Fruit fly (Drosophila melanogaster) whole organism, wandering third instar larva: Measurements from ENCODE around the gene Zir.

Experiments used
- Abd-B ChIP-seq: fragments of >200 bp; optimal IDR thresholded peaks from 2 replicates; lab custom pipeline; 2017; ENCODE audit warnings: missing biosample characterization, missing genetic modification characterization
- CG32264 ChIP-seq: fragments of 200-800 bp; sonication (Bioruptor generic); optimal IDR thresholded peaks from 2 replicates; lab custom pipeline; 2016; ENCODE audit warnings: missing biosample characterization, missing genetic modification characterization
- CG9705 ChIP-seq: fragments of 200-800 bp; sonication (Bioruptor generic); optimal IDR thresholded peaks from 2 replicates; lab custom pipeline; 2018; ENCODE audit warnings: missing biosample characterization, mild to moderate bottlenecking, missing genetic modification characterization
- CrebA ChIP-seq: fragments of 200-800 bp; sonication (Bioruptor generic); optimal IDR thresholded peaks from 2 replicates; lab custom pipeline; 2016; ENCODE audit warnings: missing biosample characterization, mild to moderate bottlenecking, missing genetic modification characterization, borderline replicate concordance
- Dfd ChIP-seq: fragments of >200 bp; optimal IDR thresholded peaks from 2 replicates; lab custom pipeline; 2017; ENCODE audit warnings: missing biosample characterization, missing genetic modification characterization
- Dif ChIP-seq: fragments of 200-275, 200-300 bp; sonication (Bioruptor generic); optimal IDR thresholded peaks from 2 replicates; lab custom pipeline; 2018; ENCODE audit warnings: missing biosample characterization, missing genetic modification characterization; ENCODE audit not compliant: partially characterized antibody
- GATAd ChIP-seq: sonication (Bioruptor generic); optimal IDR thresholded peaks from 2 replicates; lab custom pipeline; 2016; ENCODE audit warnings: missing biosample characterization, missing genetic modification characterization
- HLH106 ChIP-seq: fragments of 200-800 bp; optimal IDR thresholded peaks from 3 replicates; lab custom pipeline; 2019; ENCODE audit warnings: missing biosample characterization, mild to moderate bottlenecking, missing genetic modification characterization, moderate library complexity
- Hnf4 ChIP-seq: fragments of 200-800 bp; sonication (Bioruptor generic); optimal IDR thresholded peaks from 2 replicates; lab custom pipeline; 2016; ENCODE audit warnings: missing biosample characterization, mild to moderate bottlenecking, missing genetic modification characterization
- Hr78 ChIP-seq: fragments of >200 bp; optimal IDR thresholded peaks from 2 replicates; lab custom pipeline; 2017; ENCODE audit warnings: missing biosample characterization, missing genetic modification characterization
- Hr83 ChIP-seq: fragments of 200-300 bp; sonication (Bioruptor generic); optimal IDR thresholded peaks from 2 replicates; lab custom pipeline; 2016; ENCODE audit warnings: missing biosample characterization, mild to moderate bottlenecking, missing genetic modification characterization, moderate library complexity; ENCODE audit not compliant: poor library complexity, severe bottlenecking
- Jra ChIP-seq: sonication (Bioruptor generic); optimal IDR thresholded peaks from 2 replicates; lab custom pipeline; 2016; ENCODE audit warnings: missing biosample characterization, missing genetic modification characterization
- Mio ChIP-seq: sonication (Bioruptor generic); optimal IDR thresholded peaks from 2 replicates; lab custom pipeline; 2016; ENCODE audit warnings: missing biosample characterization, missing genetic modification characterization
- Myc ChIP-seq: fragments of >200 bp; optimal IDR thresholded peaks from 2 replicates; lab custom pipeline; 2017
- N ChIP-seq: fragments of >200 bp; optimal IDR thresholded peaks from 2 replicates; lab custom pipeline; 2018; ENCODE audit warnings: missing biosample characterization, missing external identifiers, missing genetic modification characterization
- OdsH ChIP-seq: fragments of 200-800 bp; sonication (Bioruptor generic); optimal IDR thresholded peaks from 2 replicates; lab custom pipeline; 2016; ENCODE audit warnings: missing biosample characterization, mild to moderate bottlenecking, missing genetic modification characterization
- Rel ChIP-seq, 2 experiments: fragments of 200-800 bp; sonication (Bioruptor generic) in 1 of 2; optimal IDR thresholded peaks; 2 replicates in 1 of 2; 3 replicates in 1 of 2; lab custom pipeline; 2016 to 2019; ENCODE audit warnings: mild to moderate bottlenecking in 2 of 2, missing biosample characterization in 2 of 2, missing genetic modification characterization in 2 of 2, moderate library complexity in 1 of 2
- Sp1 ChIP-seq: fragments of 200-800 bp; sonication (Bioruptor generic); optimal IDR thresholded peaks from 3 replicates; lab custom pipeline; 2019; ENCODE audit warnings: missing biosample characterization, mild to moderate bottlenecking, missing genetic modification characterization, moderate library complexity
- Vsx2 ChIP-seq: fragments of 200-300, 225-300 bp; sonication (Bioruptor generic); optimal IDR thresholded peaks from 2 replicates; lab custom pipeline; 2018; ENCODE audit warnings: missing biosample characterization, missing genetic modification characterization; ENCODE audit not compliant: partially characterized antibody
- br ChIP-seq: fragments of 200-800 bp; sonication (Bioruptor generic); optimal IDR thresholded peaks from 2 replicates; lab custom pipeline; 2016; ENCODE audit warnings: missing biosample characterization, missing genetic modification characterization
- brk ChIP-seq: fragments of 200-800 bp; sonication (Bioruptor generic); optimal IDR thresholded peaks from 2 replicates; lab custom pipeline; 2016; ENCODE audit warnings: missing biosample characterization, mild to moderate bottlenecking, missing genetic modification characterization
- dl ChIP-seq, 2 experiments: fragments of 175-275, 200-275 bp in 1 of 2; fragments of 200-275 bp in 1 of 2; sonication (Bioruptor generic); optimal IDR thresholded peaks; lab custom pipeline; 2018; ENCODE audit warnings: mild to moderate bottlenecking in 2 of 2, missing biosample characterization in 2 of 2, missing genetic modification characterization in 2 of 2, moderate library complexity in 2 of 2; ENCODE audit not compliant: partially characterized antibody in 2 of 2, insufficient read depth in 1 of 2
- dmrt93B ChIP-seq: fragments of 200-800 bp; sonication (Bioruptor generic); optimal IDR thresholded peaks from 2 replicates; lab custom pipeline; 2018; ENCODE audit warnings: missing biosample characterization, mild to moderate bottlenecking, missing genetic modification characterization
- dsf ChIP-seq: sonication (Bioruptor generic); optimal IDR thresholded peaks from 2 replicates; lab custom pipeline; 2016; ENCODE audit warnings: missing biosample characterization, missing genetic modification characterization, borderline replicate concordance
- ey ChIP-seq: fragments of 200-800 bp; sonication (Bioruptor generic); optimal IDR thresholded peaks from 2 replicates; lab custom pipeline; 2016; ENCODE audit warnings: missing biosample characterization, missing genetic modification characterization
- foxo ChIP-seq, 2 experiments: fragments of 200-800 bp; sonication (Bioruptor generic); optimal IDR thresholded peaks; 2 replicates in 1 of 2; 3 replicates in 1 of 2; lab custom pipeline; 2016 to 2017; ENCODE audit warnings: missing biosample characterization in 2 of 2, missing genetic modification characterization in 2 of 2
- fru ChIP-seq: fragments of 200-800 bp; sonication (Bioruptor generic); optimal IDR thresholded peaks from 3 replicates; lab custom pipeline; 2016; ENCODE audit warnings: missing biosample characterization, mild to moderate bottlenecking, missing genetic modification characterization
- h ChIP-seq: fragments of 200-800 bp; sonication (Bioruptor generic); optimal IDR thresholded peaks from 3 replicates; lab custom pipeline; 2016; ENCODE audit warnings: missing biosample characterization, mild to moderate bottlenecking, missing genetic modification characterization
- jim ChIP-seq: fragments of 175-275, 200-325 bp; sonication (Bioruptor generic); optimal IDR thresholded peaks from 2 replicates; lab custom pipeline; 2016; ENCODE audit warnings: missing biosample characterization, mild to moderate bottlenecking, missing genetic modification characterization
- lola ChIP-seq: fragments of >200 bp; optimal IDR thresholded peaks from 2 replicates; lab custom pipeline; 2017; ENCODE audit warnings: missing biosample characterization, missing genetic modification characterization
- pan ChIP-seq: fragments of >200 bp; optimal IDR thresholded peaks from 2 replicates; lab custom pipeline; 2017
- psq ChIP-seq: fragments of 200-800 bp; sonication (Bioruptor generic); optimal IDR thresholded peaks from 3 replicates; lab custom pipeline; 2017; ENCODE audit warnings: missing biosample characterization, mild to moderate bottlenecking, missing genetic modification characterization, moderate library complexity
- rgr ChIP-seq: fragments of 200-800 bp; sonication (Bioruptor generic); optimal IDR thresholded peaks from 3 replicates; lab custom pipeline; 2016; ENCODE audit warnings: missing biosample characterization, mild to moderate bottlenecking, missing genetic modification characterization
- sage ChIP-seq: fragments of 200-800 bp; sonication (Bioruptor generic); optimal IDR thresholded peaks from 2 replicates; lab custom pipeline; 2016; ENCODE audit warnings: missing biosample characterization, mild to moderate bottlenecking, missing genetic modification characterization
- sv ChIP-seq: fragments of 200-800 bp; sonication (Bioruptor generic); optimal IDR thresholded peaks from 3 replicates; lab custom pipeline; 2016; ENCODE audit warnings: missing biosample characterization, missing genetic modification characterization
- tai ChIP-seq: sonication (Bioruptor generic); optimal IDR thresholded peaks from 2 replicates; lab custom pipeline; 2016; ENCODE audit warnings: missing biosample characterization, missing genetic modification characterization
- usp ChIP-seq: fragments of >200 bp; optimal IDR thresholded peaks from 2 replicates; lab custom pipeline; 2017; ENCODE audit warnings: missing biosample characterization, missing genetic modification characterization
- woc ChIP-seq: sonication (Bioruptor generic); optimal IDR thresholded peaks from 2 replicates; lab custom pipeline; 2016; ENCODE audit warnings: missing biosample characterization, mild to moderate bottlenecking, missing genetic modification characterization

Zir gene

DNA sequence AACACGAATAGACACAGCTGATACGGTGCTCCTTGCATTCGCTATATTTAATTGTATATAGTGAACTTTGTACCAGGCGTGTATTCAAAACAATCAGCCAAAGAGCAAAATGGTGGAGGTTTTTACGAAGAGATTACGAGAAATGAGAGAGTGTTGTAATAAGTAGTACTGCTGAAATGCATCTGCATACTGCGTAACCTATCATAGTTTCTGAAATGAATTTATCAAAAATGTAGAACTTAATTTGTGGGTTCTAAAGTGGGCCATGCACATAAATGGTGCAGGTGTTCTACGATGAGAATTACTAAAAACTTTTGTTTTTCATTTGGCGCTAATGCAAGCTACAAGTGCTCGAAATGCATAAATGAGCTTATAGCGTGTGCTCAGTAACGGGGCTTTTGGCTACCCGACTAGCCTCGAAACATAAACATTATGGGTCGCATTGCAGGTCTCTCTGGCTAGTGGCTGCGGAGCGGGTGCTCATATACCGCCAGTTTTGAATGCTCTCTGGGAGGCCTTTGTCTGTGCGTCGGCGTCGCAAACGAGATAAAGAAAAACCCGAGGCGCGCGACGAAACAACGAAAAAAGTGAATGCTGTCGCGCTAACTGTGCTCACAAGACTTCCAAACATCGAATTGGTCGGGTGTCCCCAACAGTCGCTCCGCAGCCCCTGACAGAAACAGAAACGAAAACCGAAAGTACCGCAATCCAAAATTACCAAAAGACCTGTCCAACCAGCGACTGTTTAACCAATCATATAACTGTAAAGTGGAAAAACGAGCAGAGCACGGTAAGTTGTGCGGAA, 37.1 kb downstream of the Zir start, which contains the start of gene Gs1:
Gene Gs1 (plus strand): TSS at position 612 of the 805 bp plus-strand sequence.
- TF ChIP-seq rgr (GFP tag; lab: Kevin White, UChicago) (peak; percentile 45), pan (lab: Kevin White, UChicago) (no peak), Myc (lab: Kevin White, UChicago) (no peak), jim (GFP tag; lab: Kevin White, UChicago) (no peak), CG32264 (GFP tag; lab: Kevin White, UChicago) (no peak), CrebA (GFP tag; lab: Kevin White, UChicago) (no peak), Jra (no peak), fru (GFP tag; lab: Kevin White, UChicago) (no peak), Abd-B (GFP tag; lab: Kevin White, UChicago) (no peak), foxo (GFP tag; optimal IDR thresholded peaks at IDR 0.05; lab: Kevin White, UChicago) (peak in 1 of 2 experiments; percentile 15), ey (GFP tag; lab: Kevin White, UChicago) (no peak), GATAd (GFP tag; lab: Kevin White, UChicago) (no peak), Hr78 (no peak), psq (GFP tag; lab: Kevin White, UChicago) (no peak), br (peak; percentile 43), brk (GFP tag; lab: Kevin White, UChicago) (no peak), Rel (GFP tag; optimal IDR thresholded peaks at IDR 0.05; lab: Kevin White, UChicago) (no peak), Rel (tag; optimal IDR thresholded peaks at IDR 0.05; lab: Kevin White, UChicago) (peak; percentile 68), Sp1 (GFP tag; lab: Kevin White, UChicago) (peak; percentile 59), OdsH (GFP tag; lab: Kevin White, UChicago) (peak; percentile 14), Hr83 (GFP tag; lab: Kevin White, UChicago) (peak; percentile 41), dl (GFP tag; optimal IDR thresholded peaks at IDR 0.05; lab: Kevin White, UChicago; ENCODE audit: insufficient read depth in 1 of 2, partially characterized antibody in 2 of 2) (peak; percentile 66 to 89), sage (GFP tag; lab: Kevin White, UChicago) (no peak), Dfd (no peak), HLH106 (tag; lab: Kevin White, UChicago) (no peak), Hnf4 (GFP tag; lab: Kevin White, UChicago) (peak; percentile 42), woc (GFP tag; lab: Kevin White, UChicago) (no peak), dsf (GFP tag; lab: Kevin White, UChicago) (no peak), Vsx2 (GFP tag; lab: Kevin White, UChicago) (no peak), Dif (peak; percentile 90), sv (GFP tag; lab: Kevin White, UChicago) (no peak), CG9705 (no peak), h (peak; percentile 55), Mio (GFP tag; lab: Kevin White, UChicago) (no peak), usp (no peak), lola (GFP tag; lab: Kevin White, UChicago) (no peak), tai (GFP tag; lab: Kevin White, UChicago) (no peak), N (no peak), dmrt93B (GFP tag; lab: Kevin White, UChicago) (no peak)

DNA sequence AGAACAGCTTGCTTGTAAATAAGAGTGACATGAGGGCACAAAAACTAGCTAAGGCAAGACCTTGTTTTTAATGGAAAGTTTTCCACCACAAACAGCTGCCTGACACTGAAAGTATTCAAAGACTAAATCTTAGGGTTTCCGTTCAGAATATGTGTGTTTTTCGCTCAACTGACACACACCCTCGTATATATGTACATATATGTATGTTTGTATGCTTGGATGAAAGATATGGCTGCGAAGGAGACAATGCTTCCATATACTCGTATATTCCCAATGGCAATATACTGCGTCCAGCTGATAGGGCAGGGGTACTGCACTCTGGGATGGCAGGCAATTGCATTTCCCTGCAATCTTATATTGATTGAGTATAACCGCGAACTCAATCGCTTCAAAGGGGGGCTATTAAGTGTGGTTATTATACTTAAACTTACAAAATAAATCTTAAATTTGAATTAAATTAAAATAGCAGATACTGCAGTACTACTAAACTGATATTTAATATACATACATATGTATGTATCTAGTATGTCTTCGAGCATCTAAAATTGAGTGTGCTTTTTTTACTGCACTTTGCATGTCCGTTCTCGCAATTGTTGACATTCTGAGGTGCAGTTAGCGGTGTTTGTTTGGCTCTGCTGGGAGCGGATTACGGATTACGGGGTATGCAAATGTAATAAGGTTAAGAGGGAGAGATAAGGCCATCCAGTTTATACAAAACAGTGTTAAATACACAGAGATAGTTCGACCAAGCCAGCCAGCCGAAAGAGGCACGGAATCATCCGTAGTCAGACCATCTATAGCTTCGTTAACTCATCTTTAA, 40.2 kb downstream of the Zir start:
- TF ChIP-seq CG9705 (no peak), Rel (GFP tag; optimal IDR thresholded peaks at IDR 0.05; lab: Kevin White, UChicago) (no peak), Rel (tag; optimal IDR thresholded peaks at IDR 0.05; lab: Kevin White, UChicago) (peak; percentile 22), Dfd (no peak), foxo (GFP tag; optimal IDR thresholded peaks at IDR 0.05; lab: Kevin White, UChicago) (no peak)
